Fruit fly (Drosophila melanogaster) whole organism, embryonic: ENCODE data around the gene in.

Experiments
- Adf1 ChIP-seq: fragments of 200-800 bp; sonication (Bioruptor generic); IDR thresholded peaks from 2 replicates; pipeline ENCODE4 v1.3.6; 2022; ENCODE audit warnings: missing biosample characterization, missing genetic modification characterization
- B-H1 ChIP-seq: fragments of 200-800 bp; sonication (Bioruptor generic); IDR thresholded peaks from 3 replicates; pipeline ENCODE4 v1.3.6; 2022; ENCODE audit warnings: missing biosample characterization, missing genetic modification characterization
- BEAF-32 ChIP-seq: fragments of 200-800 bp; sonication (Bioruptor generic); optimal IDR thresholded peaks from 3 replicates; lab custom pipeline; 2017; ENCODE audit warnings: missing biosample characterization, missing genetic modification characterization, mild to moderate bottlenecking, moderate library complexity, missing genetic modification reagents
- CG10462 ChIP-seq: fragments of 200-800 bp; sonication (Bioruptor generic); optimal IDR thresholded peaks from 2 replicates; lab custom pipeline; 2016; ENCODE audit warnings: missing biosample characterization, missing genetic modification characterization
- CG10959 ChIP-seq: fragments of 200-800 bp; sonication (Bioruptor generic); IDR thresholded peaks from 2 replicates; pipeline ENCODE4 v1.3.6; 2022; ENCODE audit warnings: missing biosample characterization, missing genetic modification characterization
- CG11696 ChIP-seq: fragments of 200-800 bp; sonication (Bioruptor generic); IDR thresholded peaks from 2 replicates; pipeline ENCODE4 v1.3.6; 2022; ENCODE audit warnings: missing biosample characterization, missing genetic modification characterization
- CG1603 ChIP-seq: fragments of 200-800 bp; sonication (Bioruptor generic); optimal IDR thresholded peaks from 2 replicates; lab custom pipeline; 2019; ENCODE audit warnings: missing biosample characterization, mild to moderate bottlenecking, missing genetic modification characterization, moderate library complexity
- CG18476 ChIP-seq: fragments of 200-800 bp; sonication (Bioruptor generic); optimal IDR thresholded peaks from 2 replicates; lab custom pipeline; 2016; ENCODE audit warnings: missing biosample characterization, mild to moderate bottlenecking, missing genetic modification characterization
- CG18599 ChIP-seq: fragments of 200-800 bp; sonication (Bioruptor generic); optimal IDR thresholded peaks from 3 replicates; lab custom pipeline; 2017; ENCODE audit warnings: missing biosample characterization, missing genetic modification characterization, mild to moderate bottlenecking, moderate library complexity, missing genetic modification reagents
- CG2120 ChIP-seq: fragments of 200-800 bp; sonication (Bioruptor generic); optimal IDR thresholded peaks from 3 replicates; lab custom pipeline; 2016; ENCODE audit warnings: missing biosample characterization, missing genetic modification characterization
- CG32767 ChIP-seq: fragments of 200-800 bp; sonication (Bioruptor generic); IDR thresholded peaks from 2 replicates; pipeline ENCODE4 v1.3.6; 2022; ENCODE audit warnings: missing biosample characterization, missing genetic modification characterization
- CG34224 ChIP-seq: fragments of 200-800 bp; sonication (Bioruptor generic); IDR thresholded peaks from 3 replicates; pipeline ENCODE4 v1.3.6; 2022; ENCODE audit warnings: missing biosample characterization, missing genetic modification characterization; ENCODE audit not compliant: partially characterized antibody
- CG4820 ChIP-seq: fragments of 200-800 bp; sonication (Bioruptor generic); optimal IDR thresholded peaks from 3 replicates; lab custom pipeline; 2016; ENCODE audit warnings: missing biosample characterization, missing genetic modification characterization
- CG6272 ChIP-seq: fragments of 200-800 bp; sonication (Bioruptor generic); IDR thresholded peaks from 2 replicates; pipeline ENCODE4 v1.3.6; 2022; ENCODE audit warnings: missing biosample characterization, missing genetic modification characterization
- CG6813 ChIP-seq: fragments of 200-800 bp; sonication (Bioruptor generic); optimal IDR thresholded peaks from 2 replicates; lab custom pipeline; 2017; ENCODE audit warnings: missing biosample characterization, missing genetic modification characterization, mild to moderate bottlenecking, moderate library complexity, missing genetic modification reagents
- Dip2 ChIP-seq: fragments of 200-800 bp; sonication (Bioruptor generic); IDR thresholded peaks from 2 replicates; pipeline ENCODE4 v1.3.6; 2022; ENCODE audit warnings: missing biosample characterization, missing genetic modification characterization
- E2f1 ChIP-seq: fragments of 200-800 bp; sonication (Bioruptor generic); IDR thresholded peaks from 2 replicates; pipeline ENCODE4 v1.3.6; 2022; ENCODE audit warnings: missing biosample characterization, missing genetic modification characterization
- E2f2 ChIP-seq: fragments of 200-800 bp; sonication (Bioruptor generic); IDR thresholded peaks from 2 replicates; pipeline ENCODE4 v1.3.6; 2022; ENCODE audit warnings: missing biosample characterization, missing genetic modification characterization
- ERR ChIP-seq: fragments of 200-800 bp; sonication (Bioruptor generic); optimal IDR thresholded peaks from 2 replicates; lab custom pipeline; 2016; ENCODE audit warnings: missing biosample characterization, missing genetic modification characterization
- HLH4C ChIP-seq: fragments of 200-800 bp; sonication (Bioruptor generic); IDR thresholded peaks from 3 replicates; pipeline ENCODE4 v1.3.6; 2022; ENCODE audit warnings: missing biosample characterization, missing genetic modification characterization; ENCODE audit not compliant: partially characterized antibody
- Hr78 ChIP-seq, 2 experiments: fragments of 200-800 bp in 1 of 2; fragments of >200 bp in 1 of 2; sonication (Bioruptor generic) in 1 of 2; optimal IDR thresholded peaks; 2 replicates each; lab custom pipeline; 2017 to 2019; ENCODE audit warnings: missing biosample characterization in 2 of 2, missing genetic modification characterization in 2 of 2, mild to moderate bottlenecking in 1 of 2, moderate library complexity in 1 of 2
- Kr ChIP-seq: fragments of 200-800 bp; sonication (Bioruptor generic); optimal IDR thresholded peaks from 2 replicates; lab custom pipeline; 2017; ENCODE audit warnings: missing biosample characterization, mild to moderate bottlenecking, missing genetic modification characterization
- Lpt ChIP-seq: fragments of >200 bp; optimal IDR thresholded peaks from 2 replicates; lab custom pipeline; 2018; ENCODE audit warnings: missing biosample characterization, missing genetic modification characterization
- MBD-R2 ChIP-seq: fragments of 200-800 bp; sonication (Bioruptor generic); IDR thresholded peaks from 2 replicates; pipeline ENCODE4 v1.3.6; 2022; ENCODE audit warnings: missing biosample characterization, missing genetic modification characterization
- Med ChIP-seq: fragments of 200-800 bp; sonication (Bioruptor generic); peaks from one replicate; lab custom pipeline; 2016; ENCODE audit warnings: missing biosample characterization, missing genetic modification characterization, mild to moderate bottlenecking, inconsistent platforms, moderate library complexity
- Pdp1 ChIP-seq, 2 experiments: fragments of 200-800 bp; sonication (Bioruptor generic); optimal IDR thresholded peaks; 3 replicates each; lab custom pipeline; 2016; ENCODE audit warnings: missing biosample characterization in 2 of 2, missing genetic modification characterization in 2 of 2, mild to moderate bottlenecking in 1 of 2, moderate library complexity in 1 of 2
- Stat92E ChIP-seq, 3 experiments: fragments of >200 bp in 2 of 3; fragments of 200-800 bp in 1 of 3; sonication (Bioruptor generic) in 1 of 3; optimal IDR thresholded peaks; 2 replicates each; lab custom pipeline; 2017 to 2019; ENCODE audit warnings: missing biosample characterization in 3 of 3, missing genetic modification characterization in 3 of 3, mild to moderate bottlenecking in 1 of 3, moderate library complexity in 1 of 3
- al ChIP-seq: fragments of 200-800 bp; sonication (Bioruptor generic); IDR thresholded peaks from 2 replicates; pipeline ENCODE4 v1.3.6; 2022; ENCODE audit warnings: missing biosample characterization, missing genetic modification characterization
- ase ChIP-seq: fragments of 200-800 bp; sonication (Bioruptor generic); IDR thresholded peaks from 3 replicates; pipeline ENCODE4 v1.3.6; 2022; ENCODE audit warnings: missing biosample characterization, missing genetic modification characterization
- ato ChIP-seq: fragments of 200-800 bp; sonication (Bioruptor generic); IDR thresholded peaks from 2 replicates; pipeline ENCODE4 v1.3.6; 2022; ENCODE audit warnings: missing biosample characterization, missing genetic modification characterization; ENCODE audit not compliant: partially characterized antibody
- bsh ChIP-seq, 2 experiments: fragments of 200-800 bp; sonication (Bioruptor generic); optimal IDR thresholded peaks; 2 replicates each; lab custom pipeline; 2017 to 2018; ENCODE audit warnings: mild to moderate bottlenecking in 2 of 2, missing biosample characterization in 2 of 2, missing genetic modification characterization in 2 of 2, moderate library complexity in 1 of 2
- chinmo ChIP-seq: fragments of 200-800 bp; sonication (Bioruptor generic); IDR thresholded peaks from 4 replicates; pipeline ENCODE4 v1.3.6; 2022; ENCODE audit warnings: missing biosample characterization, missing genetic modification characterization; ENCODE audit not compliant: partially characterized antibody
- crol ChIP-seq: fragments of 200-800 bp; sonication (Bioruptor generic); IDR thresholded peaks from 2 replicates; pipeline ENCODE4 v1.3.6; 2022; ENCODE audit warnings: missing biosample characterization, missing genetic modification characterization
- dpn ChIP-seq, 2 experiments: fragments of 200-800 bp; sonication (Bioruptor generic); optimal IDR thresholded peaks; 3 replicates each; lab custom pipeline; 2016; ENCODE audit warnings: missing biosample characterization in 2 of 2, missing genetic modification characterization in 2 of 2
- esg ChIP-seq: fragments of 200-800 bp; sonication (Bioruptor generic); conservative IDR thresholded peaks from 2 replicates; pipeline ENCODE4 v1.3.6; 2022; ENCODE audit warnings: missing biosample characterization, missing genetic modification characterization
- gcm ChIP-seq: fragments of 200-800 bp; sonication (Bioruptor generic); optimal IDR thresholded peaks from 2 replicates; lab custom pipeline; 2019; ENCODE audit warnings: missing biosample characterization, mild to moderate bottlenecking, missing genetic modification characterization, moderate library complexity
- hbn ChIP-seq: fragments of 200-800 bp; sonication (Bioruptor generic); IDR thresholded peaks from 2 replicates; pipeline ENCODE4 v1.3.6; 2022; ENCODE audit warnings: missing biosample characterization, missing genetic modification characterization; ENCODE audit not compliant: partially characterized antibody
- insv ChIP-seq, 2 experiments: fragments of 200-800 bp; sonication (Bioruptor generic); optimal IDR thresholded peaks; 3 replicates each; lab custom pipeline; 2016 to 2018; ENCODE audit warnings: missing biosample characterization in 2 of 2, missing genetic modification characterization in 2 of 2
- mld ChIP-seq: fragments of 200-800 bp; sonication (Bioruptor generic); IDR thresholded peaks from 3 replicates; pipeline ENCODE4 v1.3.6; 2022; ENCODE audit warnings: missing biosample characterization, missing genetic modification characterization; ENCODE audit not compliant: partially characterized antibody
- nerfin-1 ChIP-seq: fragments of 200-800 bp; sonication (Bioruptor generic); optimal IDR thresholded peaks from 3 replicates; lab custom pipeline; 2019; ENCODE audit warnings: missing biosample characterization, mild to moderate bottlenecking, missing genetic modification characterization, moderate library complexity
- nmo ChIP-seq: fragments of 200-800 bp; sonication (Bioruptor generic); optimal IDR thresholded peaks from 2 replicates; lab custom pipeline; 2018; ENCODE audit warnings: missing biosample characterization, mild to moderate bottlenecking, missing genetic modification characterization, moderate library complexity
- repo ChIP-seq: fragments of 200-800 bp; sonication (Bioruptor generic); optimal IDR thresholded peaks from 2 replicates; lab custom pipeline; 2016; ENCODE audit warnings: missing biosample characterization, missing genetic modification characterization
- sc ChIP-seq, 3 experiments: fragments of >200 bp in 2 of 3; fragments of 200-800 bp in 1 of 3; sonication (Bioruptor generic) in 1 of 3; optimal IDR thresholded peaks; 2 replicates in 2 of 3; 3 replicates in 1 of 3; lab custom pipeline; 2017; ENCODE audit warnings: mild to moderate bottlenecking in 1 of 3, missing biosample characterization in 1 of 3, missing genetic modification characterization in 1 of 3, missing genetic modification reagents in 1 of 3
- schlank ChIP-seq: fragments of 200-800 bp; sonication (Bioruptor generic); optimal IDR thresholded peaks from 2 replicates; lab custom pipeline; 2018; ENCODE audit warnings: missing biosample characterization, mild to moderate bottlenecking, missing genetic modification characterization
- stwl ChIP-seq: fragments of 200-800 bp; sonication (Bioruptor generic); optimal IDR thresholded peaks from 3 replicates; lab custom pipeline; 2018; ENCODE audit warnings: missing biosample characterization, mild to moderate bottlenecking, missing genetic modification characterization, moderate library complexity
- tna ChIP-seq: fragments of 200-800 bp; sonication (Bioruptor generic); IDR thresholded peaks from 2 replicates; pipeline ENCODE4 v1.3.6; 2022; ENCODE audit warnings: missing biosample characterization, missing genetic modification characterization; ENCODE audit not compliant: partially characterized antibody
- toy ChIP-seq: fragments of 200-800 bp; sonication (Bioruptor generic); IDR thresholded peaks from 2 replicates; pipeline ENCODE4 v1.3.6; 2022; ENCODE audit warnings: missing biosample characterization, missing genetic modification characterization
- ttk ChIP-seq: fragments of 200-800 bp; sonication (Bioruptor generic); IDR thresholded peaks from 2 replicates; pipeline ENCODE4 v2.1.2; 2022; ENCODE audit warnings: missing biosample characterization, missing genetic modification characterization
- vfl ChIP-seq: fragments of 200-800 bp; sonication (Bioruptor generic); optimal IDR thresholded peaks from 2 replicates; lab custom pipeline; 2016; ENCODE audit warnings: missing biosample characterization, missing genetic modification characterization

The in gene

DNA sequence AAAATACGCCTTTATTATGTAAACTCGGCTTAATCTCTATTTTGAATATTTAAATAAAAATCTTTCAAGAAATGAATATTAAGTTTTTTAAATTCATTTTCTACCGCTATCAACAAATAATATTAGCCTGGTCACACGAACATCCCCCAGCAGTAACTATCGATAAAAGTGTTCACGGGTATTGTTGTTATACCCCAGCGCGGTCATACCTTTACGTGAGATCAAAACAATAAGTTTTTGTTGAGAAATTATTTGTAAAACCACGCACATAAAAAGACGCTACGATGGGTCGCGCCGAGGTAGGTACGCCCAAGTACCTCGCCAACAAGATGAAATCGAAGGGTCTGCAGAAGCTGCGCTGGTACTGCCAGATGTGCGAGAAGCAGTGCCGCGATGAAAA lies 10.4 kb upstream of the in start, which contains the start of gene kin17 (continued):
- TF ChIP-seq CG4820 (GFP tag; lab: Kevin White, UChicago) (no peak), B-H1 (no peak), CG10462 (GFP tag; lab: Kevin White, UChicago) (peak; percentile 8), CG18599 (GFP tag; lab: Kevin White, UChicago) (no peak), nmo (GFP tag; lab: Kevin White, UChicago) (peak; percentile 6), Pdp1 (GFP tag; optimal IDR thresholded peaks at IDR 0.05; lab: Kevin White, UChicago) (no peak), BEAF-32 (peak; percentile 80), stwl (peak; percentile 91), CG32767 (GFP tag; lab: Robert Waterston, UW) (no peak), CG34224 (peak; percentile 68), dpn (GFP tag; optimal IDR thresholded peaks at IDR 0.05; lab: Kevin White, UChicago) (no peak), ttk (GFP tag; lab: Robert Waterston, UW) (no peak), MBD-R2 (GFP tag; lab: Robert Waterston, UW) (peak; percentile 69), Hr78 (GFP tag; optimal IDR thresholded peaks at IDR 0.05; lab: Kevin White, UChicago) (no peak), E2f1 (GFP tag; lab: Robert Waterston, UW) (no peak), CG10959 (no peak), Dip2 (GFP tag; lab: Robert Waterston, UW) (no peak), Stat92E (GFP tag; optimal IDR thresholded peaks at IDR 0.05; lab: Kevin White, UChicago) (peak in 1 of 3 experiments; percentile 20), al (GFP tag; lab: Robert Waterston, UW) (no peak), ase (GFP tag; lab: Robert Waterston, UW) (no peak), Lpt (GFP tag; lab: Kevin White, UChicago) (no peak), gcm (GFP tag; lab: Kevin White, UChicago) (no peak), ato (no peak), Adf1 (no peak), sc (optimal IDR thresholded peaks at IDR 0.05; lab: Kevin White, UChicago) (no peak), sc (GFP tag; optimal IDR thresholded peaks at IDR 0.05; lab: Kevin White, UChicago) (no peak), chinmo (GFP tag; lab: Robert Waterston, UW) (no peak), nerfin-1 (no peak), CG6272 (GFP tag; lab: Robert Waterston, UW) (no peak), CG11696 (GFP tag; lab: Robert Waterston, UW) (no peak), schlank (tag; lab: Kevin White, UChicago) (no peak), bsh (GFP tag; optimal IDR thresholded peaks at IDR 0.05; lab: Kevin White, UChicago) (no peak), crol (no peak), insv (GFP tag; optimal IDR thresholded peaks at IDR 0.05; lab: Kevin White, UChicago) (no peak), repo (GFP tag; lab: Kevin White, UChicago) (no peak), ERR (GFP tag; lab: Kevin White, UChicago) (no peak), CG6813 (GFP tag; lab: Kevin White, UChicago) (no peak), esg (GFP tag; lab: Robert Waterston, UW) (no peak), HLH4C (GFP tag; lab: Robert Waterston, UW) (0 out of 3 replicates have a peak, but pooled peaks have one; percentile 36), mld (GFP tag; lab: Robert Waterston, UW) (no peak; the same call in 2 of the 3 replicates), vfl (GFP tag; lab: Kevin White, UChicago) (no peak), hbn (GFP tag; lab: Robert Waterston, UW) (peak; percentile 65; the same call in 1 of the 2 replicates), Med (GFP tag; lab: Kevin White, UChicago) (peak; percentile 56), E2f2 (GFP tag; lab: Robert Waterston, UW) (peak; percentile 90), CG2120 (GFP tag; lab: Kevin White, UChicago) (no peak), toy (GFP tag; lab: Robert Waterston, UW) (no peak), Kr (GFP tag; lab: Kevin White, UChicago) (no peak), CG1603 (tag; lab: Kevin White, UChicago) (no peak), CG18476 (GFP tag; lab: Kevin White, UChicago) (no peak), tna (GFP tag; lab: Robert Waterston, UW) (peak; percentile 55; the same call in 1 of the 2 replicates)
